Worm (Caenorhabditis elegans) whole organism, L4 larva: ENCODE data around the gene lpl-1.

Experiments used
- aly-2 ChIP-seq: sonication (generic microtip); optimal IDR thresholded peaks from 2 replicates; lab custom pipeline; 2018; ENCODE audit warnings: missing biosample characterization, missing genetic modification characterization
- egl-43 ChIP-seq: fragments of 200-800 bp; sonication (Bioruptor generic); IDR thresholded peaks from 2 replicates; pipeline ENCODE4 v1.3.6; 2022; ENCODE audit warnings: missing genetic modification reagents, missing genetic modification characterization, missing compliant biosample characterization
- nhr-237 ChIP-seq: sonication (generic microtip); optimal IDR thresholded peaks from 2 replicates; lab custom pipeline; 2017; ENCODE audit warnings: missing biosample characterization, missing genetic modification characterization
- nhr-6 ChIP-seq: fragments of 150-350 bp; optimal IDR thresholded peaks from 2 replicates; lab custom pipeline; 2014; ENCODE audit warnings: missing biosample characterization, missing genetic modification characterization

DNA sequence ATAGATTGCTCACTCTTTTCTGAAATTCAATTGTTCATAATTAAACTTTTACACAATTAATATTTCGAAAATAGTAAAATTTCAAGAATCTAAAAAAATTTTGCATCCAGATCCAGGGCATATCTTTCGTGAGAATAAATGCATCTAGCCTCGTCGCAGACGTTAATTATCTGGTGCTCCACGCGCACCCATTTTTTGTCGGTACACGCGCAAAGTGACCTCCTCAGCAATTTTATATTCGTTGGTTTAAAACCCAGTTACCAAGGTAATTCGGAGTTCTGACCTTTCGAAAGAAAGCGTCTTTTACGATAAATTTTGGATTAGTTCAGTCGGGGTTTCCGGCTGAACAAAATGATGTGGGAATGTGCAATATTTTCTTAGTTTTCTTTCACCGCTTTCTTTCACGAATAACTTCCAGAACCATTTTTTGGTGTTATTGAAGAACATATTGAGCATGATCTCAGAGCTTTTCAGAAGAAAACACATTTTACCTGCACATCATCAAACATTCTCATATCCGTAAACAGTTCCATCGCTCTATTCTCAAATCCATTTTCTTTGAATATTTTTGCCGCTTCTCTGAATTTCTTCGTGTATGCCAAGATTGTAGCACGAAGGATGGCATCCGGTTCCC lies 46.5 kb upstream of the lpl-1 start:
- TF ChIP-seq nhr-6 (tag; lab: Kevin White, UChicago) (no peak), aly-2 (no peak), egl-43 (GFP tag; lab: Robert Waterston, UW) (no peak), nhr-237 (tag; lab: Kevin White, UChicago) (no peak)
